Worm (Caenorhabditis elegans) whole organism, young adult: ENCODE data around the gene sta-2.

Experiments used
- B0019.2 ChIP-seq: fragments of 200-800 bp; sonication (Bioruptor generic); conservative IDR thresholded peaks from 2 replicates; pipeline ENCODE4 v1.3.6; 2022; ENCODE audit warnings: missing genetic modification reagents, missing genetic modification characterization, missing compliant biosample characterization
- B0035.1 ChIP-seq: sonication (generic microtip); optimal IDR thresholded peaks from 2 replicates; lab custom pipeline; 2016; ENCODE audit warnings: missing genetic modification characterization, mild to moderate bottlenecking, missing compliant biosample characterization, missing genotype, missing genetic modification reagents
- B0261.1 ChIP-seq: sonication (generic microtip); optimal IDR thresholded peaks from 2 replicates; lab custom pipeline; 2016; ENCODE audit warnings: mild to moderate bottlenecking, missing genetic modification characterization, moderate library complexity, missing compliant biosample characterization
- C17E4.6 ChIP-seq: fragments of 200-800 bp; sonication (Bioruptor generic); IDR thresholded peaks from 2 replicates; pipeline ENCODE4 v1.3.6; 2022; ENCODE audit warnings: missing genetic modification reagents, missing genetic modification characterization, missing compliant biosample characterization
- D2030.7 ChIP-seq: fragments of 200-800 bp; sonication (Bioruptor generic); IDR thresholded peaks from 2 replicates; pipeline ENCODE4 v1.3.6; 2022; ENCODE audit warnings: missing genetic modification reagents, missing genetic modification characterization, missing compliant biosample characterization
- F23B12.7 ChIP-seq: sonication (generic microtip); optimal IDR thresholded peaks from 2 replicates; lab custom pipeline; 2017; ENCODE audit warnings: missing genetic modification characterization, mild to moderate bottlenecking, missing compliant biosample characterization, antibody characterized with exemption, moderate library complexity; ENCODE audit not compliant: insufficient read depth
- F37B4.10 ChIP-seq: fragments of 200-800 bp; sonication (Bioruptor generic); IDR thresholded peaks from 2 replicates; pipeline ENCODE4 v1.3.6; 2022; ENCODE audit warnings: missing genetic modification characterization, missing compliant biosample characterization
- F49E8.2 ChIP-seq: sonication (generic microtip); optimal IDR thresholded peaks from 3 replicates; lab custom pipeline; 2017; ENCODE audit warnings: missing genetic modification characterization, mild to moderate bottlenecking, missing compliant biosample characterization, antibody characterized with exemption, moderate library complexity; ENCODE audit not compliant: insufficient read depth
- K12H6.12 ChIP-seq: fragments of 200-800 bp; sonication (Bioruptor generic); optimal IDR thresholded peaks from 2 replicates; lab custom pipeline; 2018; ENCODE audit warnings: mild to moderate bottlenecking, missing genetic modification characterization, missing compliant biosample characterization
- T07F8.4 ChIP-seq: sonication (generic microtip); optimal IDR thresholded peaks from 2 replicates; lab custom pipeline; 2016; ENCODE audit warnings: mild to moderate bottlenecking, missing genetic modification characterization, moderate library complexity, missing compliant biosample characterization
- T26A5.8 ChIP-seq: sonication (generic microtip); optimal IDR thresholded peaks from 2 replicates; lab custom pipeline; 2016; ENCODE audit warnings: missing genetic modification characterization, missing compliant biosample characterization
- Y67H2A.10 ChIP-seq: fragments of 200-800 bp; sonication (Bioruptor generic); conservative IDR thresholded peaks from 2 replicates; pipeline ENCODE4 v1.3.6; 2022; ENCODE audit warnings: missing genetic modification reagents, missing genetic modification characterization, missing compliant biosample characterization
- attf-5 ChIP-seq: fragments of 200-800 bp; sonication (Bioruptor generic); optimal IDR thresholded peaks from 2 replicates; lab custom pipeline; 2018; ENCODE audit warnings: mild to moderate bottlenecking, missing genetic modification characterization, missing compliant biosample characterization
- cebp-1 ChIP-seq, 2 experiments: fragments of 200-800 bp in 1 of 2; sonication (Bioruptor generic) in 1 of 2; sonication (generic microtip) in 1 of 2; IDR thresholded peaks in 1 of 2; optimal IDR thresholded peaks in 1 of 2; 2 replicates each; pipeline versions ENCODE4 v1.3.6 to Lab custom; 2017 to 2022; ENCODE audit warnings: missing compliant biosample characterization in 2 of 2, missing genetic modification characterization in 2 of 2, mild to moderate bottlenecking in 1 of 2, missing genetic modification reagents in 1 of 2, moderate library complexity in 1 of 2
- ceh-91 ChIP-seq: fragments of 200-800 bp; sonication (Bioruptor generic); IDR thresholded peaks from 2 replicates; pipeline ENCODE4 v1.3.6; 2022; ENCODE audit warnings: missing genetic modification reagents, missing genetic modification characterization, missing compliant biosample characterization
- dox-1 ChIP-seq: fragments of 200-800 bp; sonication (Bioruptor generic); IDR thresholded peaks from 2 replicates; pipeline ENCODE4 v1.3.6; 2022; ENCODE audit warnings: missing genetic modification reagents, missing genetic modification characterization, missing compliant biosample characterization
- egl-18 ChIP-seq: fragments of 200-800 bp; sonication (Bioruptor generic); IDR thresholded peaks from 2 replicates; pipeline ENCODE4 v1.3.6; 2022; ENCODE audit warnings: missing genetic modification reagents, missing genetic modification characterization, missing compliant biosample characterization
- egl-44 ChIP-seq: fragments of 200-800 bp; sonication (Bioruptor generic); IDR thresholded peaks from 2 replicates; pipeline ENCODE4 v1.3.6; 2022; ENCODE audit warnings: missing genetic modification reagents, missing genetic modification characterization, missing compliant biosample characterization
- ekl-4 ChIP-seq: fragments of 200-800 bp; sonication (Bioruptor generic); IDR thresholded peaks from 2 replicates; pipeline ENCODE4 v1.3.6; 2022; ENCODE audit warnings: missing genetic modification reagents, missing genetic modification characterization, missing compliant biosample characterization
- gei-17 ChIP-seq: fragments of 200-800 bp; sonication (Bioruptor generic); optimal IDR thresholded peaks from 2 replicates; lab custom pipeline; 2018; ENCODE audit warnings: mild to moderate bottlenecking, missing genetic modification characterization, missing compliant biosample characterization
- hmg-1.2 ChIP-seq: fragments of 200-800 bp; sonication (Bioruptor generic); IDR thresholded peaks from 2 replicates; pipeline ENCODE4 v1.3.6; 2022; ENCODE audit warnings: missing genetic modification reagents, missing genetic modification characterization, missing compliant biosample characterization
- hsf-1 ChIP-seq: fragments of 200-800 bp; sonication (Bioruptor generic); IDR thresholded peaks from 2 replicates; pipeline ENCODE4 v1.3.6; 2022; ENCODE audit warnings: missing genetic modification reagents, missing genetic modification characterization, missing compliant biosample characterization
- let-526 ChIP-seq: fragments of 200-800 bp; sonication (Bioruptor generic); IDR thresholded peaks from 2 replicates; pipeline ENCODE4 v1.3.6; 2022; ENCODE audit warnings: missing genetic modification reagents, missing genetic modification characterization, missing compliant biosample characterization
- lin-26 ChIP-seq: fragments of 200-800 bp; sonication (Bioruptor generic); IDR thresholded peaks from 2 replicates; pipeline ENCODE4 v1.3.6; 2022; ENCODE audit warnings: missing genetic modification reagents, missing genetic modification characterization, missing compliant biosample characterization
- lin-35 ChIP-seq, 3 experiments: fragments of 150-350 bp in 2 of 3; sonication (generic microtip) in 1 of 3; optimal IDR thresholded peaks; 2 replicates each; lab custom pipeline; 2014 to 2018; ENCODE audit warnings: missing biosample characterization in 3 of 3, missing genetic modification characterization in 3 of 3, missing genetic modification reagents in 3 of 3
- lin-40 ChIP-seq: sonication (generic microtip); optimal IDR thresholded peaks from 2 replicates; lab custom pipeline; 2016; ENCODE audit warnings: missing genetic modification characterization, mild to moderate bottlenecking, missing compliant biosample characterization, missing genotype, missing genetic modification reagents
- lin-54 ChIP-seq: fragments of 200-800 bp; sonication (Bioruptor generic); optimal IDR thresholded peaks from 2 replicates; lab custom pipeline; 2018; ENCODE audit warnings: mild to moderate bottlenecking, missing genetic modification characterization, missing compliant biosample characterization
- lir-1 ChIP-seq: fragments of 200-800 bp; sonication (Bioruptor generic); conservative IDR thresholded peaks from 2 replicates; pipeline ENCODE4 v1.3.6; 2022; ENCODE audit warnings: missing genetic modification reagents, missing genetic modification characterization, missing compliant biosample characterization
- madf-3 ChIP-seq: fragments of 200-800 bp; sonication (Bioruptor generic); IDR thresholded peaks from 2 replicates; pipeline ENCODE4 v1.3.6; 2022; ENCODE audit warnings: missing genetic modification reagents, missing genetic modification characterization, missing compliant biosample characterization
- madf-6 ChIP-seq: fragments of 200-800 bp; sonication (Bioruptor generic); IDR thresholded peaks from 2 replicates; pipeline ENCODE4 v1.3.6; 2022; ENCODE audit warnings: missing genetic modification reagents, missing genetic modification characterization, missing compliant biosample characterization
- mcd-1 ChIP-seq: fragments of 200-800 bp; sonication (Bioruptor generic); IDR thresholded peaks from 2 replicates; pipeline ENCODE4 v1.3.6; 2022; ENCODE audit warnings: missing genetic modification reagents, missing genetic modification characterization, missing compliant biosample characterization
- mxl-1 ChIP-seq: sonication (generic microtip); optimal IDR thresholded peaks from 2 replicates; lab custom pipeline; 2016; ENCODE audit warnings: missing genetic modification characterization, missing compliant biosample characterization
- nfya-1 ChIP-seq: sonication (generic microtip); optimal IDR thresholded peaks from 2 replicates; lab custom pipeline; 2017; ENCODE audit warnings: antibody characterized with exemption, missing compliant biosample characterization, missing genetic modification characterization, borderline replicate concordance; ENCODE audit not compliant: insufficient read depth
- nhr-179 ChIP-seq: sonication (generic microtip); optimal IDR thresholded peaks from 2 replicates; lab custom pipeline; 2016; ENCODE audit warnings: mild to moderate bottlenecking, missing genetic modification characterization, missing compliant biosample characterization
- nhr-90 ChIP-seq: sonication (generic microtip); optimal IDR thresholded peaks from 2 replicates; lab custom pipeline; 2016; ENCODE audit warnings: missing genotype, mild to moderate bottlenecking, missing genetic modification characterization, missing compliant biosample characterization
- rec-8 ChIP-seq, 2 experiments: sonication (generic microtip); optimal IDR thresholded peaks; 2 replicates each; lab custom pipeline; 2016; ENCODE audit warnings: mild to moderate bottlenecking in 2 of 2, missing genetic modification characterization in 2 of 2, missing genetic modification reagents in 2 of 2, missing genotype in 2 of 2, missing biosample characterization in 1 of 2, missing compliant biosample characterization in 1 of 2, moderate library complexity in 1 of 2
- rpc-1 ChIP-seq, 2 experiments: fragments of 150-350 bp in 1 of 2; sonication (generic microtip) in 1 of 2; optimal IDR thresholded peaks; 2 replicates each; lab custom pipeline; 2014 to 2018; ENCODE audit warnings: missing biosample characterization in 1 of 2, missing genetic modification characterization in 1 of 2, missing genetic modification reagents in 1 of 2, missing genotype in 1 of 2
- sea-2 ChIP-seq: fragments of 200-800 bp; sonication (Bioruptor generic); IDR thresholded peaks from 2 replicates; pipeline ENCODE4 v1.3.6; 2022; ENCODE audit warnings: missing genetic modification characterization, missing compliant biosample characterization
- somi-1 ChIP-seq: fragments of 200-800 bp; sonication (Bioruptor generic); optimal IDR thresholded peaks from 2 replicates; lab custom pipeline; 2018; ENCODE audit warnings: mild to moderate bottlenecking, missing genetic modification characterization, missing compliant biosample characterization
- sptf-2 ChIP-seq: fragments of 200-800 bp; sonication (Bioruptor generic); optimal IDR thresholded peaks from 2 replicates; lab custom pipeline; 2018; ENCODE audit warnings: mild to moderate bottlenecking, missing genetic modification characterization, missing compliant biosample characterization
- unc-62 ChIP-seq: fragments of 150-350 bp; optimal IDR thresholded peaks from 2 replicates; lab custom pipeline; 2014; ENCODE audit warnings: missing biosample characterization, missing genetic modification reagents, missing genetic modification characterization
- xnd-1 ChIP-seq: sonication (generic microtip); optimal IDR thresholded peaks from 2 replicates; lab custom pipeline; 2016; ENCODE audit warnings: missing genotype, missing genetic modification reagents, missing genetic modification characterization, missing compliant biosample characterization
- ztf-18 ChIP-seq: sonication (generic microtip); optimal IDR thresholded peaks from 2 replicates; lab custom pipeline; 2016; ENCODE audit warnings: missing genotype, mild to moderate bottlenecking, missing genetic modification characterization, missing compliant biosample characterization
- ztf-28 ChIP-seq: fragments of 200-800 bp; sonication (Bioruptor generic); IDR thresholded peaks from 2 replicates; pipeline ENCODE4 v1.3.6; 2022; ENCODE audit warnings: missing genetic modification reagents, missing genetic modification characterization, missing compliant biosample characterization
- ztf-3 ChIP-seq: fragments of 200-800 bp; sonication (Bioruptor generic); optimal IDR thresholded peaks from 2 replicates; lab custom pipeline; 2018; ENCODE audit warnings: mild to moderate bottlenecking, missing genetic modification characterization, missing compliant biosample characterization
- ztf-6 ChIP-seq: fragments of 200-800 bp; sonication (Bioruptor generic); IDR thresholded peaks from 2 replicates; pipeline ENCODE4 v1.3.6; 2022; ENCODE audit warnings: missing genetic modification reagents, missing genetic modification characterization, missing compliant biosample characterization

sta-2 gene

ce11 chrV:9789657-9790261, 48.8 kb downstream of the sta-2 start, which contains the start of gene ztf-7 (continued):
- TF ChIP-seq somi-1 (GFP tag; lab: Kevin White, UChicago) (peak; percentile 92), nhr-179 (no peak), F37B4.10 (GFP tag; lab: Robert Waterston, UW) (0 out of 2 replicates have a peak, but pooled peaks have one; percentile 78), lin-40 (tag; lab: Kevin White, UChicago) (peak; percentile 97), hmg-1.2 (GFP tag; lab: Robert Waterston, UW) (peak; percentile 99), ztf-18 (peak; percentile 98), let-526 (GFP tag; lab: Robert Waterston, UW) (peak; percentile 93), lin-35 (GFP tag; optimal IDR thresholded peaks at IDR 0.05; lab: Kevin White, UChicago) (peak in 1 of 3 experiments; percentile 87), mxl-1 (tag; lab: Kevin White, UChicago) (no peak), B0019.2 (no peak), nhr-90 (tag; lab: Kevin White, UChicago) (peak; percentile 77), nfya-1 (tag; lab: Kevin White, UChicago) (no peak), attf-5 (GFP tag; lab: Kevin White, UChicago) (peak; percentile 97), unc-62 (no peak), K12H6.12 (peak; percentile 97), madf-3 (peak; percentile 88), C17E4.6 (GFP tag; lab: Robert Waterston, UW) (peak; percentile 54; the same call in 1 of the 2 replicates), rec-8 (tag; optimal IDR thresholded peaks at IDR 0.05; lab: Kevin White, UChicago) (no peak), ztf-3 (GFP tag; lab: Kevin White, UChicago) (peak; percentile 75), T07F8.4 (tag; lab: Kevin White, UChicago) (no peak), ztf-6 (GFP tag; lab: Robert Waterston, UW) (0 out of 2 replicates have a peak, but pooled peaks have one; percentile 42), xnd-1 (no peak), T26A5.8 (no peak), dox-1 (GFP tag; lab: Robert Waterston, UW) (peak; percentile 98), F49E8.2 (tag; lab: Kevin White, UChicago) (peak; percentile 3), lin-54 (GFP tag; lab: Kevin White, UChicago) (peak; percentile 91), sea-2 (peak; percentile 70; the same call in 1 of the 2 replicates), Y67H2A.10 (GFP tag; lab: Robert Waterston, UW) (peak; percentile 81), sptf-2 (GFP tag; lab: Kevin White, UChicago) (no peak), D2030.7 (GFP tag; lab: Robert Waterston, UW) (peak; percentile 26; the same call in 1 of the 2 replicates), B0261.1 (tag; lab: Kevin White, UChicago) (peak; percentile 12), egl-18 (GFP tag; lab: Robert Waterston, UW) (0 out of 2 replicates have a peak, but pooled peaks have one; percentile 64), gei-17 (GFP tag; lab: Kevin White, UChicago) (peak; percentile 89), mcd-1 (GFP tag; lab: Robert Waterston, UW) (peak; percentile 92), hsf-1 (GFP tag; lab: Robert Waterston, UW) (peak; percentile 62; the same call in 1 of the 2 replicates), rpc-1 (optimal IDR thresholded peaks at IDR 0.05; lab: Kevin White, UChicago) (no peak), rpc-1 (tag; optimal IDR thresholded peaks at IDR 0.05; lab: Kevin White, UChicago) (no peak), lir-1 (GFP tag; lab: Robert Waterston, UW) (peak; percentile 89), lin-26 (no peak), cebp-1 (GFP tag; IDR thresholded peaks at IDR 0.05; lab: Robert Waterston, UW) (peak; percentile 75), cebp-1 (tag; optimal IDR thresholded peaks at IDR 0.05; lab: Kevin White, UChicago) (peak; percentile 96), ztf-28 (GFP tag; lab: Robert Waterston, UW) (no peak), ekl-4 (peak; percentile 96), madf-6 (GFP tag; lab: Robert Waterston, UW) (peak; percentile 69), egl-44 (peak; percentile 68), F23B12.7 (tag; lab: Kevin White, UChicago) (peak; percentile 55), ceh-91 (GFP tag; lab: Robert Waterston, UW) (peak; percentile 37; the same call in 1 of the 2 replicates), B0035.1 (tag; lab: Kevin White, UChicago) (peak; percentile 77)
